Fruit fly (Drosophila melanogaster): Measurements from ENCODE around the gene CG9168.

Gene CG9168

DNA sequence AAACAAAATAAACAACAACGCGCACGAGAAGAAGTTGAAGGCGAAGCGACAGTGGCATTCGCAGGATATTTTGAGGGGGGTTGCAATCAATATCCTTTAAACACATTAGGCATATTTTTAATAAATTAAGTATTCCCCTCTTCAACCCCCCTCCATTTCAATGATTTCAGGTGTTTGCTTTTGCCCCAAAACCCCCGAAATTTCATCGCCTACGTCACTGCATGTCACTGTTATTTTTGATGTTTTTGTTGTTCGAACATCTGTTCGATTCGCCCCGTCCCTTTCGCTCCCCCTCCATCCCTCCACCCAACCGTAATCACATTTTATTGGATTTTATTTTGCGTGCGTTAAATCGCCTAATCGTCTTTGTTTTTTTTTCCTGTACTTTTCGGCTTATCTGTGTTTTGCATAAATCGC, 42.6 kb upstream of the CG9168 start (continued):
- peak; percentile 84 for TF ChIP-seq so (GFP tag; IDR thresholded peaks at IDR 0.05)
- TF ChIP-seq NC2α (GFP tag; optimal IDR thresholded peaks at IDR 0.05), result peak; percentile 15
- peak; percentile 22 for TF ChIP-seq fd64A (GFP tag; optimal IDR thresholded peaks at IDR 0.05)
- peak; percentile 43 for TF ChIP-seq CG10654 (GFP tag; optimal IDR thresholded peaks at IDR 0.05)
- peak; percentile 38 for TF ChIP-seq trem (tag; optimal IDR thresholded peaks at IDR 0.05)
- TF ChIP-seq Abd-B (GFP tag; optimal IDR thresholded peaks at IDR 0.05), result peak; percentile 68
- TF ChIP-seq BtbVII (GFP tag; optimal IDR thresholded peaks at IDR 0.05), result peak; percentile 43
- TF ChIP-seq br (optimal IDR thresholded peaks at IDR 0.05), result no peak
- TF ChIP-seq CG8388 (GFP tag; optimal IDR thresholded peaks at IDR 0.05), result peak; percentile 54
- TF ChIP-seq nau (GFP tag; optimal IDR thresholded peaks at IDR 0.05), result peak; percentile 22
- TF ChIP-seq CG11247 (GFP tag; IDR thresholded peaks at IDR 0.05), result peak; percentile 81
- peak; percentile 54; the same call in 1 of the 2 replicates for TF ChIP-seq danr (GFP tag; IDR thresholded peaks at IDR 0.05)
- TF ChIP-seq Hr51 (GFP tag; optimal IDR thresholded peaks at IDR 0.05), result peak; percentile 73 to 75
- peak; percentile 38 for TF ChIP-seq Sox100B (GFP tag; optimal IDR thresholded peaks at IDR 0.05)
- TF ChIP-seq CG9797 (GFP tag; optimal IDR thresholded peaks at IDR 0.05), result no peak
- TF ChIP-seq Dbx (GFP tag; IDR thresholded peaks at IDR 0.05), result peak; percentile 84
- peak; percentile 56 for TF ChIP-seq Neu2 (GFP tag; optimal IDR thresholded peaks at IDR 0.05; ENCODE audit: borderline replicate concordance)
- peak; percentile 61 for TF ChIP-seq CG16863 (GFP tag; optimal IDR thresholded peaks at IDR 0.05)
- TF ChIP-seq CG8290 (GFP tag; optimal IDR thresholded peaks at IDR 0.05), result peak; percentile 58
- TF ChIP-seq CG8290 (tag; optimal IDR thresholded peaks at IDR 0.05), result peak in 1 of 2 experiments; percentile 89
- TF ChIP-seq kay (GFP tag; optimal IDR thresholded peaks at IDR 0.05), result peak; percentile 69
- no peak for TF ChIP-seq MESR4 (GFP tag; optimal IDR thresholded peaks at IDR 0.05)
- peak; percentile 87 for TF ChIP-seq Awh (GFP tag; IDR thresholded peaks at IDR 0.05)
- TF ChIP-seq CG15601 (tag; optimal IDR thresholded peaks at IDR 0.05), result peak; percentile 23
- TF ChIP-seq Eip74EF (GFP tag; optimal IDR thresholded peaks at IDR 0.05), result peak in 1 of 2 experiments; percentile 25
- no peak for TF ChIP-seq CG10543 (GFP tag; optimal IDR thresholded peaks at IDR 0.05)
- peak; percentile 85 for TF ChIP-seq CG11695 (GFP tag; IDR thresholded peaks at IDR 0.05)
- peak; percentile 84 for TF ChIP-seq dmrt99B (tag; optimal IDR thresholded peaks at IDR 0.05)
- TF ChIP-seq dan (GFP tag; IDR thresholded peaks at IDR 0.05), result peak; percentile 79; the same call in 1 of the 2 replicates
- peak; percentile 60 for TF ChIP-seq klu (GFP tag; IDR thresholded peaks at IDR 0.05)
- TF ChIP-seq CG17361 (GFP tag; IDR thresholded peaks at IDR 0.05), result peak; percentile 83
- peak; percentile 78 for TF ChIP-seq CG14050 (GFP tag; IDR thresholded peaks at IDR 0.05)
- TF ChIP-seq CG33557 (GFP tag; optimal IDR thresholded peaks at IDR 0.05), result peak; percentile 15
- peak; percentile 55 for TF ChIP-seq Ravus (GFP tag; IDR thresholded peaks at IDR 0.05)
- TF ChIP-seq tap (tag; optimal IDR thresholded peaks at IDR 0.05), result peak; percentile 68
- peak; percentile 96 for TF ChIP-seq sens (GFP tag)
- peak; percentile 61; the same call in 1 of the 2 replicates for TF ChIP-seq CG1024 (GFP tag; IDR thresholded peaks at IDR 0.05)
- TF ChIP-seq onecut (GFP tag; IDR thresholded peaks at IDR 0.05), result peak; percentile 84
- peak; percentile 60 for TF ChIP-seq jing (GFP tag; optimal IDR thresholded peaks at IDR 0.05)
- peak; percentile 73 to 92 for TF ChIP-seq eve (GFP tag; optimal IDR thresholded peaks at IDR 0.05)
- TF ChIP-seq bsh (GFP tag; optimal IDR thresholded peaks at IDR 0.05), result peak in 1 of 2 experiments; percentile 78
- peak; percentile 46; the same call in 1 of the 2 replicates for TF ChIP-seq Oaz (GFP tag; IDR thresholded peaks at IDR 0.05)
- peak; percentile 74 for TF ChIP-seq lbe (GFP tag; optimal IDR thresholded peaks at IDR 0.05)
- peak; percentile 68 for TF ChIP-seq CG10462 (GFP tag; optimal IDR thresholded peaks at IDR 0.05)
- TF ChIP-seq aop (GFP tag; IDR thresholded peaks at IDR 0.05), result peak; percentile 24; the same call in 1 of the 2 replicates
- peak; percentile 82 for TF ChIP-seq rib (GFP tag; IDR thresholded peaks at IDR 0.05)
- TF ChIP-seq CG10959 (GFP tag; IDR thresholded peaks at IDR 0.05), result peak; percentile 86
- no peak for TF ChIP-seq CG30020 (tag; optimal IDR thresholded peaks at IDR 0.05)
- 0 out of 3 replicates have a peak, but pooled peaks have one; percentile 34 for TF ChIP-seq zen2 (GFP tag; IDR thresholded peaks at IDR 0.05; ENCODE audit: partially characterized antibody)
- 0 out of 2 replicates have a peak, but pooled peaks have one; percentile 10 for TF ChIP-seq cas (GFP tag; IDR thresholded peaks at IDR 0.05)
- peak; percentile 36 for TF ChIP-seq CG33213 (GFP tag; optimal IDR thresholded peaks at IDR 0.05)

Data from whole organism, embryonic.